Fruit fly (Drosophila melanogaster) whole organism, prepupa: ENCODE results near the gene CG33325.

Experiments used
- Blimp-1 ChIP-seq: fragments of 200-800 bp; sonication (Bioruptor generic); optimal IDR thresholded peaks from 3 replicates; lab custom pipeline; 2017; ENCODE audit warnings: missing biosample characterization, missing genetic modification characterization, mild to moderate bottlenecking, moderate library complexity, missing genetic modification reagents
- CG10631 ChIP-seq: fragments of 200-800 bp; sonication (Bioruptor generic); optimal IDR thresholded peaks from 2 replicates; lab custom pipeline; 2016; ENCODE audit warnings: missing biosample characterization, missing genetic modification characterization
- CG10669 ChIP-seq: fragments of 200-800 bp; sonication (Bioruptor generic); optimal IDR thresholded peaks from 3 replicates; lab custom pipeline; 2018; ENCODE audit warnings: missing biosample characterization, mild to moderate bottlenecking, missing genetic modification characterization, moderate library complexity
- CG11294 ChIP-seq: fragments of 200-800 bp; sonication (Bioruptor generic); IDR thresholded peaks from 2 replicates; pipeline ENCODE4 v1.3.6; 2022; ENCODE audit warnings: missing biosample characterization, missing genetic modification characterization
- CG11902 ChIP-seq: fragments of 200-800 bp; sonication (Bioruptor generic); optimal IDR thresholded peaks from 3 replicates; lab custom pipeline; 2016; ENCODE audit warnings: missing biosample characterization, missing genetic modification characterization
- CG1621 ChIP-seq: fragments of 200-800 bp; sonication (Bioruptor generic); optimal IDR thresholded peaks from 3 replicates; lab custom pipeline; 2018; ENCODE audit warnings: missing biosample characterization, mild to moderate bottlenecking, missing genetic modification characterization
- CG16779 ChIP-seq: fragments of 200-800 bp; sonication (Bioruptor generic); optimal IDR thresholded peaks from 3 replicates; lab custom pipeline; 2017; ENCODE audit warnings: missing biosample characterization, mild to moderate bottlenecking, missing genetic modification characterization
- CG3032 ChIP-seq: fragments of 200-800 bp; optimal IDR thresholded peaks from 2 replicates; lab custom pipeline; 2019; ENCODE audit warnings: missing biosample characterization, mild to moderate bottlenecking, missing genetic modification characterization, moderate library complexity
- CG31627 ChIP-seq: fragments of 200-800 bp; sonication (Bioruptor generic); optimal IDR thresholded peaks from 3 replicates; lab custom pipeline; 2016; ENCODE audit warnings: missing biosample characterization, missing genetic modification characterization
- CG34406 ChIP-seq: fragments of 200-800 bp; sonication (Bioruptor generic); optimal IDR thresholded peaks from 3 replicates; lab custom pipeline; 2016; ENCODE audit warnings: missing biosample characterization, missing genetic modification characterization
- CG3919 ChIP-seq: fragments of 200-800 bp; sonication (Bioruptor generic); optimal IDR thresholded peaks from 3 replicates; lab custom pipeline; 2016; ENCODE audit warnings: missing biosample characterization, missing genetic modification characterization
- CG6163 ChIP-seq: fragments of 200-800 bp; sonication (Bioruptor generic); IDR thresholded peaks from 3 replicates; pipeline ENCODE4 v1.3.6; 2022; ENCODE audit warnings: missing biosample characterization, missing genetic modification characterization
- CG6792 ChIP-seq: fragments of 200-800 bp; sonication (Bioruptor generic); optimal IDR thresholded peaks from 3 replicates; lab custom pipeline; 2016; ENCODE audit warnings: missing biosample characterization, missing genetic modification characterization
- CG6808 ChIP-seq: fragments of 200-800 bp; sonication (Bioruptor generic); optimal IDR thresholded peaks from 3 replicates; lab custom pipeline; 2017; ENCODE audit warnings: missing biosample characterization, missing genetic modification characterization, mild to moderate bottlenecking, moderate library complexity, missing genetic modification reagents
- CG6854 ChIP-seq: fragments of 200-800 bp; sonication (Bioruptor generic); optimal IDR thresholded peaks from 2 replicates; lab custom pipeline; 2017; ENCODE audit warnings: missing biosample characterization, mild to moderate bottlenecking, missing genetic modification characterization
- CG7368 ChIP-seq: fragments of 200-800 bp; sonication (Bioruptor generic); optimal IDR thresholded peaks from 3 replicates; lab custom pipeline; 2016; ENCODE audit warnings: missing biosample characterization, missing genetic modification characterization
- CG8319 ChIP-seq: fragments of 200-800 bp; sonication (Bioruptor generic); optimal IDR thresholded peaks from 3 replicates; lab custom pipeline; 2016; ENCODE audit warnings: missing biosample characterization, missing genetic modification characterization
- Eip78C ChIP-seq: fragments of 200-800 bp; sonication (Bioruptor generic); peaks from one replicate; lab custom pipeline; 2016; ENCODE audit warnings: missing biosample characterization, missing genetic modification characterization
- Ets21C ChIP-seq: fragments of 200-800 bp; sonication (Bioruptor generic); optimal IDR thresholded peaks from 3 replicates; lab custom pipeline; 2016; ENCODE audit warnings: missing biosample characterization, missing genetic modification characterization
- Ets96B ChIP-seq: fragments of 200-800 bp; optimal IDR thresholded peaks from 2 replicates; lab custom pipeline; 2019; ENCODE audit warnings: missing biosample characterization, mild to moderate bottlenecking, missing genetic modification characterization, moderate library complexity
- Hr38 ChIP-seq: sonication (Bioruptor generic); optimal IDR thresholded peaks from 2 replicates; lab custom pipeline; 2016; ENCODE audit warnings: missing biosample characterization, missing genetic modification characterization
- Met ChIP-seq: fragments of 200-800 bp; sonication (Bioruptor generic); optimal IDR thresholded peaks from 3 replicates; lab custom pipeline; 2016; ENCODE audit warnings: missing biosample characterization, missing genetic modification characterization
- Smox ChIP-seq: fragments of 200-800 bp; sonication (Bioruptor generic); optimal IDR thresholded peaks from 3 replicates; lab custom pipeline; 2016; ENCODE audit warnings: missing biosample characterization, missing genetic modification characterization
- Sox102F ChIP-seq: fragments of 200-800 bp; sonication (Bioruptor generic); optimal IDR thresholded peaks from 2 replicates; lab custom pipeline; 2016; ENCODE audit warnings: missing biosample characterization, mild to moderate bottlenecking, missing genetic modification characterization
- Sox14 ChIP-seq: fragments of 200-800 bp; sonication (Bioruptor generic); optimal IDR thresholded peaks from 3 replicates; lab custom pipeline; 2016; ENCODE audit warnings: missing biosample characterization, missing genetic modification characterization
- achi ChIP-seq: fragments of 200-800 bp; sonication (Bioruptor generic); optimal IDR thresholded peaks from 3 replicates; lab custom pipeline; 2016; ENCODE audit warnings: missing biosample characterization, missing genetic modification characterization
- cyc ChIP-seq: fragments of 200-800 bp; sonication (Bioruptor generic); optimal IDR thresholded peaks from 3 replicates; lab custom pipeline; 2016; ENCODE audit warnings: missing biosample characterization, missing genetic modification characterization
- dac ChIP-seq: fragments of 200-800 bp; sonication (Bioruptor generic); optimal IDR thresholded peaks from 2 replicates; lab custom pipeline; 2017; ENCODE audit warnings: missing biosample characterization, mild to moderate bottlenecking, missing genetic modification characterization
- dsx ChIP-seq: fragments of 200-800 bp; optimal IDR thresholded peaks from 3 replicates; lab custom pipeline; 2019; ENCODE audit warnings: missing biosample characterization, mild to moderate bottlenecking, missing genetic modification characterization, moderate library complexity; ENCODE audit not compliant: poor library complexity, severe bottlenecking
- eg ChIP-seq: fragments of 200-800 bp; sonication (Bioruptor generic); IDR thresholded peaks from 3 replicates; pipeline ENCODE4 v1.3.6; 2022; ENCODE audit warnings: missing biosample characterization, missing genetic modification characterization
- esn ChIP-seq: fragments of 200-800 bp; sonication (Bioruptor generic); optimal IDR thresholded peaks from 2 replicates; lab custom pipeline; 2016; ENCODE audit warnings: missing biosample characterization, mild to moderate bottlenecking, missing genetic modification characterization, moderate library complexity
- fd59A ChIP-seq: fragments of 200-800 bp; sonication (Bioruptor generic); optimal IDR thresholded peaks from 2 replicates; lab custom pipeline; 2017; ENCODE audit warnings: missing biosample characterization, mild to moderate bottlenecking, missing genetic modification characterization, missing genetic modification reagents
- fkh ChIP-seq: fragments of 200-800 bp; sonication (Bioruptor generic); optimal IDR thresholded peaks from 3 replicates; lab custom pipeline; 2017; ENCODE audit warnings: missing biosample characterization, mild to moderate bottlenecking, missing genetic modification characterization, moderate library complexity
- lz ChIP-seq: fragments of 200-800 bp; sonication (Bioruptor generic); optimal IDR thresholded peaks from 3 replicates; lab custom pipeline; 2016; ENCODE audit warnings: missing biosample characterization, missing genetic modification characterization
- net ChIP-seq: fragments of 200-800 bp; sonication (Bioruptor generic); optimal IDR thresholded peaks from 3 replicates; lab custom pipeline; 2016; ENCODE audit warnings: missing biosample characterization, missing genetic modification characterization
- pdm3 ChIP-seq: fragments of 200-800 bp; sonication (Bioruptor generic); optimal IDR thresholded peaks from 3 replicates; lab custom pipeline; 2016; ENCODE audit warnings: missing biosample characterization, missing genetic modification characterization
- salr ChIP-seq, 2 experiments: fragments of 200-800 bp; sonication (Bioruptor generic); optimal IDR thresholded peaks; 3 replicates each; lab custom pipeline; 2016 to 2018; ENCODE audit warnings: missing biosample characterization in 2 of 2, missing genetic modification characterization in 2 of 2, mild to moderate bottlenecking in 1 of 2
- spab ChIP-seq: fragments of 200-800 bp; sonication (Bioruptor generic); optimal IDR thresholded peaks from 2 replicates; lab custom pipeline; 2017; ENCODE audit warnings: missing biosample characterization, mild to moderate bottlenecking, missing genetic modification characterization, missing genetic modification reagents
- svp ChIP-seq: fragments of 200-800 bp; sonication (Bioruptor generic); peaks from one replicate; lab custom pipeline; 2016; ENCODE audit warnings: missing biosample characterization, missing genetic modification characterization
- topi ChIP-seq: fragments of 200-800 bp; sonication (Bioruptor generic); optimal IDR thresholded peaks from 3 replicates; lab custom pipeline; 2016; ENCODE audit warnings: missing biosample characterization, missing genetic modification characterization

CG33325 gene

DNA sequence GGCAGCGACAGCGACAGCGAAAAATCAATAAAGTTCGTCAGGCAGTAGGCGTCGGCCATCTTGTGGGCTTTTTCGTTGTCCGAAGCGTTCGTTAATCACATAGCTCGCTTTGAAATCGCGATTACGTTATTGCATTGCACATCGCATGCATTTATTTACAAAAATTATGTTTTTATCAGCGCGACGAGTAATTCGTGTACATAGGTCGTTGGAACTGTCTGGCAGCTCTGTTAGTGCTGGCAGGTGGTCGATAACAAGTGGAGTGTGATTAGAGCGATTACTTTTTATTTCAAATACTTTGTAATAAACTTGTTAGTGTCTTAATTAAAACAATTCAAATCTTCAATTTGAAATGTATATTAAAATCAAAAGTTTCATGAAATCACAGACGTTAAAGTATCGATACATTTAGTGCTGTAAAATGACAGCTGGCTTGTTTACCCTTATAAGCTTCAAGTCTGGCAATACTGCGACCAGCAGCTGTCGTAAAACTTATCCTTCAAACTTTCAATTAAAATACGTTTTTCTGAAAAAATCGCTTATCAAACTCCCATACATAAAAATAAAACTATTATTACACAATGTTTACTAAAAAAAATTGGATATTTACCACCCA lies 16.1 kb downstream of the CG33325 start, which contains the start of gene CG8032 (continued):
- no peak for TF ChIP-seq fd59A (GFP tag; lab: Kevin White, UChicago)
- TF ChIP-seq Sox102F, result peak; percentile 61
- TF ChIP-seq Met (GFP tag; lab: Kevin White, UChicago), result peak; percentile 50
- TF ChIP-seq Ets96B (tag; lab: Kevin White, UChicago), result no peak
- peak; percentile 24 for TF ChIP-seq CG6792 (GFP tag; lab: Kevin White, UChicago)
- TF ChIP-seq CG11902 (GFP tag; lab: Kevin White, UChicago), result no peak
- TF ChIP-seq cyc, result peak; percentile 36
- no peak for TF ChIP-seq net (GFP tag; lab: Kevin White, UChicago)

- no peak for TF ChIP-seq CG10631 (GFP tag; lab: Kevin White, UChicago)
- no peak for TF ChIP-seq CG16779
- TF ChIP-seq CG6792 (GFP tag; lab: Kevin White, UChicago), result no peak
- no peak for TF ChIP-seq CG7368 (GFP tag; lab: Kevin White, UChicago)
These were observed 19.2 kb downstream of the CG33325 start, which contains the start of gene bel for dm6 chr3R:8660661-8661060. Gene bel (minus strand): TSS chr3R:8660761.

dm6 chr3R:8659907-8660660 lies 19.8 kb downstream of the CG33325 start:
- TF ChIP-seq salr (GFP tag; optimal IDR thresholded peaks at IDR 0.05; lab: Kevin White, UChicago) (no peak), fkh (GFP tag; lab: Kevin White, UChicago) (no peak), CG34406 (no peak), CG10669 (no peak), dsx (GFP tag; lab: Kevin White, UChicago) (peak; percentile 1), achi (GFP tag; lab: Kevin White, UChicago) (peak; percentile 51), Smox (GFP tag; lab: Kevin White, UChicago) (peak; percentile 20), CG1621 (peak; percentile 99), CG6808 (GFP tag; lab: Kevin White, UChicago) (peak; percentile 24), CG6163 (GFP tag; lab: Robert Waterston, UW) (peak; percentile 52), Sox14 (peak; percentile 79), CG3032 (tag; lab: Kevin White, UChicago) (peak; percentile 29), CG31627 (peak; percentile 7), CG7368 (GFP tag; lab: Kevin White, UChicago) (peak; percentile 9), Blimp-1 (GFP tag; lab: Kevin White, UChicago) (peak; percentile 54), CG6854 (peak; percentile 27), eg (GFP tag; lab: Robert Waterston, UW) (0 out of 3 replicates have a peak, but pooled peaks have one; percentile 31), CG3919 (GFP tag; lab: Kevin White, UChicago) (peak; percentile 36), CG8319 (GFP tag; lab: Kevin White, UChicago) (no peak), svp (GFP tag; lab: Kevin White, UChicago) (peak; percentile 69), Hr38 (GFP tag; lab: Kevin White, UChicago) (no peak), lz (GFP tag; lab: Kevin White, UChicago) (peak; percentile 34), Eip78C (GFP tag; lab: Kevin White, UChicago) (peak; percentile 29)

DNA sequence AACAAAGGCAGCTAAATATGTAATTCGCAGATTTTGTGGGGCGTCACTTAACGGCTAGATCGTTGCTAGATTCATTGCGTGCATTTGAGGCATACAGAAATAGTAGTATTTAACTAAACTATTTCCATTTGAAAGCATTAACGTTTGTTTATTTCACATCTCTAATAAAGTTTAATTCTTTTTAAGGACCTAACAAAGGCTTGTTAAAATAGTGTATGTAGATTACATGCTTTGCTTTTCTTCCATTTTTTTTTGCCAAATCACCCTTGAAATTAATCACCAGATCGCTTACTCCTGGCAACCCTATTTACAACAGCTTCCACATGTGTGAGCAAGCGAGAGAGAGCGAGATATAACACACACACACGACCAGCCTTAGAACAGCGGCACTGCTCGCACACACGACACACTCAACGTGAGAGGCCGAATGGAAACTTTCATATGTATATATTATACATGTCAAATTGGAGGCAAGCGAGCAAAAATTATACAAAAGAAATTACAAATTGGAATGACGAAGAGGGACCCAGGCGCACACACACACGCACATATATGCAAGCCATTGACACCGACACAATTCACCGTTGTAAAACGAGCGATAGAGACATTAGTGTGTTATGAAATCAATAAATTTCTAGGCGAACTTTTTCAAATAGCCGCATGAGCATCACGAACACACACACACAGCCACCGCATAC lies 20.5 kb downstream of the CG33325 start:
- TF ChIP-seq Ets21C (GFP tag; lab: Kevin White, UChicago) (peak; percentile 57), spab (GFP tag; lab: Kevin White, UChicago) (peak; percentile 58), CG3032 (tag; lab: Kevin White, UChicago) (peak; percentile 21), CG3919 (GFP tag; lab: Kevin White, UChicago) (peak; percentile 62), CG11902 (GFP tag; lab: Kevin White, UChicago) (peak; percentile 2), CG16779 (peak; percentile 3), CG11294 (GFP tag; lab: Robert Waterston, UW) (no peak), dac (GFP tag; lab: Kevin White, UChicago) (peak; percentile 7), topi (GFP tag; lab: Kevin White, UChicago) (peak; percentile 62), CG10669 (peak; percentile 62), svp (GFP tag; lab: Kevin White, UChicago) (peak; percentile 87), CG7368 (GFP tag; lab: Kevin White, UChicago) (peak; percentile 45), lz (GFP tag; lab: Kevin White, UChicago) (peak; percentile 59), Sox14 (peak; percentile 78), pdm3 (GFP tag; lab: Kevin White, UChicago) (peak; percentile 61), CG6792 (GFP tag; lab: Kevin White, UChicago) (peak; percentile 36), esn (GFP tag; lab: Kevin White, UChicago) (peak; percentile 80), Sox102F (peak; percentile 67), Blimp-1 (GFP tag; lab: Kevin White, UChicago) (peak; percentile 45), achi (GFP tag; lab: Kevin White, UChicago) (peak; percentile 68), CG6854 (peak; percentile 40), CG8319 (GFP tag; lab: Kevin White, UChicago) (peak; percentile 12), net (GFP tag; lab: Kevin White, UChicago) (peak; percentile 63)
